Fruit fly (Drosophila melanogaster): Measurements from ENCODE around the gene CG4995.

dm6 chr2L:10334213-10334612 is 11.9 kb downstream of the CG4995 start:
- TF ChIP-seq EcR (GFP tag; optimal IDR thresholded peaks at IDR 0.05), result no peak
- no peak for TF ChIP-seq Dll (optimal IDR thresholded peaks at IDR 0.05)
- TF ChIP-seq CG8478 (optimal IDR thresholded peaks at IDR 0.05), result no peak
